Worm (Caenorhabditis elegans): Measurements from ENCODE around the gene sas-4.

DNA sequence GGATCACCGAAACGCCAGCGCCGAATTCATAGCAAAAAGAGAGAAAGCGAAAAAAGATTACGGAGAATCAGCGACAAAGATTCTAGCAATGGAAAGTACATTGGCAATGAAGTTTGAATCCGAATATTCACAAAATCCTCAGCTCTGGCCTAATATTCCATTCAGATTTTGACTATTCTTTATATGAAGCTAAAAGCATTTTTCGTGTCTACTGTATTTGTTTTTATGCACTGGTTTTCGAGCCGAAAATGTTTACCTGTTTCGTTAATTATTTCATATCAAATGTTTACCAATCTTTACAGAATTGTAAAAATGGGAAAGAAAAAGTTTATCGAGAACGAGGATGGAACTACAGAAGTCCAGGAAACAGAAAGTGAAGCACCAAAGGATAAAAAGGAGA is 10.2 kb downstream of the sas-4 start, which contains the start of gene F10E9.4:
- TF ChIP-seq F55B11.4 (tag; optimal IDR thresholded peaks at IDR 0.05; ENCODE audit: borderline replicate concordance, insufficient read depth) (no peak), let-526 (GFP tag; IDR thresholded peaks at IDR 0.05) (no peak), ets-4 (GFP tag; optimal IDR thresholded peaks at IDR 0.05) (no peak), nhr-120 (GFP tag; IDR thresholded peaks at IDR 0.05) (no peak), ztf-28 (GFP tag; IDR thresholded peaks at IDR 0.05) (no peak), T26A5.8 (tag; optimal IDR thresholded peaks at IDR 0.05) (no peak), snpc-3.4 (tag; optimal IDR thresholded peaks at IDR 0.05) (no peak), him-1 (tag; optimal IDR thresholded peaks at IDR 0.05) (no peak), F22D6.2 (tag; optimal IDR thresholded peaks at IDR 0.05) (no peak), hlh-12 (tag; optimal IDR thresholded peaks at IDR 0.05) (no peak), ceh-40 (GFP tag; IDR thresholded peaks at IDR 0.05) (no peak), snpc-1.1 (tag; optimal IDR thresholded peaks at IDR 0.05; ENCODE audit: insufficient read depth) (no peak)
